Worm (Caenorhabditis elegans) whole organism, L4/young adult: ENCODE results near the gene unc-76.

ENCODE experiments used
- W03F9.2 ChIP-seq: fragments of 150-350 bp; optimal IDR thresholded peaks from 2 replicates; lab custom pipeline; 2014; ENCODE audit warnings: missing biosample characterization, missing genetic modification characterization
- dao-5 ChIP-seq: sonication (generic microtip); optimal IDR thresholded peaks from 2 replicates; lab custom pipeline; 2016; ENCODE audit warnings: missing genotype, missing genetic modification characterization, moderate library complexity, missing compliant biosample characterization

DNA sequence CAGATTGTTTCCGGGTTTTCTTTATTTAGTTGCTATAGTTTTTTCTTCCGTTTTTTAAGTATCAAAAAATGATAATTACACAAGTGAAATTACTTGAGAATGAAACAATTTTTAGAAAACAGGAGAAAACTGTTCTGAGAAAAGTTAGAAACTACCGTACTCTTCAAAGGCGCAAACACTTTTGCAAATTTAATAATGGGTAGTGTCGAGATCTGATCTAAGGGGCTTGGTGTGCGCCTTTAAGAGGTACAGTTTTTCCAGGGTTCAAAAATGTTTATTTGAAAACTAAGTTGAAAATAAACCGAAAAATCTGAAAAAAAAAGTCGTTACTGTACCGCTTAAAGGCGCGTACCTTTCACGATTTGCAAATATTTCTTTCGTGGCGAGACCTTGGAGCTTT, 11.0 kb upstream of the unc-76 start:
- no peak for TF ChIP-seq W03F9.2 (tag; lab: Kevin White, UChicago)
- no peak for TF ChIP-seq dao-5 (tag; lab: Kevin White, UChicago)
